Fruit fly (Drosophila melanogaster) whole organism, embryonic: Measurements from ENCODE around the gene Trf4-1.

ENCODE experiments used
- Aef1 ChIP-seq: fragments of 200-800 bp; sonication (Bioruptor generic); IDR thresholded peaks from 3 replicates; pipeline ENCODE4 v1.3.6; 2022; ENCODE audit warnings: missing biosample characterization, missing genetic modification characterization
- Atf-2 ChIP-seq: fragments of 200-800 bp; sonication (Bioruptor generic); optimal IDR thresholded peaks from 2 replicates; lab custom pipeline; 2016; ENCODE audit warnings: missing biosample characterization, missing genetic modification characterization
- Bdp1 ChIP-seq: fragments of 200-800 bp; sonication (Bioruptor generic); optimal IDR thresholded peaks from 3 replicates; lab custom pipeline; 2016; ENCODE audit warnings: missing biosample characterization, missing genetic modification characterization
- CG10274 ChIP-seq: fragments of 200-800 bp; sonication (Bioruptor generic); optimal IDR thresholded peaks from 3 replicates; lab custom pipeline; 2017; ENCODE audit warnings: missing biosample characterization, mild to moderate bottlenecking, missing genetic modification characterization
- CG10543 ChIP-seq: fragments of 200-800 bp; sonication (Bioruptor generic); optimal IDR thresholded peaks from 3 replicates; lab custom pipeline; 2017; ENCODE audit warnings: missing biosample characterization, mild to moderate bottlenecking, missing genetic modification characterization, moderate library complexity
- CG11247 ChIP-seq: fragments of 200-800 bp; sonication (Bioruptor generic); IDR thresholded peaks from 2 replicates; pipeline ENCODE4 v1.3.6; 2022; ENCODE audit warnings: missing biosample characterization, missing genetic modification characterization
- CG11398 ChIP-seq: fragments of 200-800 bp; sonication (Bioruptor generic); optimal IDR thresholded peaks from 2 replicates; lab custom pipeline; 2016; ENCODE audit warnings: missing biosample characterization, missing genetic modification characterization
- CG11696 ChIP-seq: fragments of 200-800 bp; sonication (Bioruptor generic); IDR thresholded peaks from 2 replicates; pipeline ENCODE4 v1.3.6; 2022; ENCODE audit warnings: missing biosample characterization, missing genetic modification characterization
- CG13123 ChIP-seq: fragments of 200-800 bp; sonication (Bioruptor generic); optimal IDR thresholded peaks from 2 replicates; lab custom pipeline; 2016; ENCODE audit warnings: missing biosample characterization, missing genetic modification characterization
- CG13775 ChIP-seq: fragments of 200-800 bp; sonication (Bioruptor generic); optimal IDR thresholded peaks from 3 replicates; lab custom pipeline; 2017; ENCODE audit warnings: missing biosample characterization, mild to moderate bottlenecking, missing genetic modification characterization
- CG14050 ChIP-seq: fragments of 200-800 bp; sonication (Bioruptor generic); IDR thresholded peaks from 3 replicates; pipeline ENCODE4 v1.3.6; 2022; ENCODE audit warnings: missing biosample characterization, missing genetic modification characterization
- CG2202 ChIP-seq: fragments of 200-800 bp; sonication (Bioruptor generic); optimal IDR thresholded peaks from 2 replicates; lab custom pipeline; 2018; ENCODE audit warnings: missing biosample characterization, mild to moderate bottlenecking, missing genetic modification characterization
- CG33213 ChIP-seq: fragments of 200-800 bp; sonication (Bioruptor generic); optimal IDR thresholded peaks from 3 replicates; lab custom pipeline; 2016; ENCODE audit warnings: missing biosample characterization, missing genetic modification characterization
- CG4854 ChIP-seq: fragments of 200-800 bp; sonication (Bioruptor generic); optimal IDR thresholded peaks from 2 replicates; lab custom pipeline; 2016; ENCODE audit warnings: missing biosample characterization, missing genetic modification characterization, inconsistent platforms
- CG5953 ChIP-seq: fragments of 200-800 bp; sonication (Bioruptor generic); IDR thresholded peaks from 2 replicates; pipeline ENCODE4 v1.3.6; 2022; ENCODE audit warnings: missing biosample characterization, missing genetic modification characterization
- CG7556 ChIP-seq: fragments of 200-800 bp; sonication (Bioruptor generic); optimal IDR thresholded peaks from 2 replicates; lab custom pipeline; 2017; ENCODE audit warnings: missing biosample characterization, mild to moderate bottlenecking, missing genetic modification characterization
- CG8290 ChIP-seq, 3 experiments: fragments of 200-800 bp; sonication (Bioruptor generic); optimal IDR thresholded peaks; 2 replicates each; lab custom pipeline; 2016 to 2019; ENCODE audit warnings: missing biosample characterization in 3 of 3, missing genetic modification characterization in 3 of 3, mild to moderate bottlenecking in 2 of 3, moderate library complexity in 1 of 3
- CG8478 ChIP-seq: fragments of >200 bp; optimal IDR thresholded peaks from 2 replicates; lab custom pipeline; 2018
- CG8924 ChIP-seq: fragments of 200-800 bp; optimal IDR thresholded peaks from 3 replicates; lab custom pipeline; 2019; ENCODE audit warnings: missing biosample characterization, mild to moderate bottlenecking, missing genetic modification characterization, moderate library complexity
- Camta ChIP-seq: fragments of 200-800 bp; sonication (Bioruptor generic); optimal IDR thresholded peaks from 2 replicates; lab custom pipeline; 2016; ENCODE audit warnings: missing biosample characterization, missing genetic modification characterization
- CoRest ChIP-seq: fragments of 200-800 bp; sonication (Bioruptor generic); optimal IDR thresholded peaks from 3 replicates; lab custom pipeline; 2018; ENCODE audit warnings: missing biosample characterization, mild to moderate bottlenecking, missing genetic modification characterization, moderate library complexity
- Elba2 ChIP-seq: fragments of 200-800 bp; sonication (Bioruptor generic); optimal IDR thresholded peaks from 3 replicates; lab custom pipeline; 2016; ENCODE audit warnings: missing biosample characterization, missing genetic modification characterization
- Hand ChIP-seq: fragments of 200-800 bp; sonication (Bioruptor generic); optimal IDR thresholded peaks from 2 replicates; lab custom pipeline; 2017; ENCODE audit warnings: mild to moderate bottlenecking, missing biosample characterization, missing genetic modification reagents, missing genetic modification characterization
- Hey ChIP-seq: fragments of 200-800 bp; sonication (Bioruptor generic); optimal IDR thresholded peaks from 3 replicates; lab custom pipeline; 2018; ENCODE audit warnings: missing biosample characterization, mild to moderate bottlenecking, missing genetic modification characterization
- Mad ChIP-seq: fragments of 200-800 bp; sonication (Bioruptor generic); optimal IDR thresholded peaks from 2 replicates; lab custom pipeline; 2016; ENCODE audit warnings: missing biosample characterization, missing genetic modification characterization
- Meics ChIP-seq: fragments of 200-800 bp; sonication (Bioruptor generic); optimal IDR thresholded peaks from 2 replicates; lab custom pipeline; 2017; ENCODE audit warnings: missing biosample characterization, mild to moderate bottlenecking, missing genetic modification characterization
- Mes4 ChIP-seq: fragments of 200-800 bp; sonication (Bioruptor generic); optimal IDR thresholded peaks from 2 replicates; lab custom pipeline; 2016; ENCODE audit warnings: missing biosample characterization, missing genetic modification characterization
- Sin3A ChIP-seq: fragments of >200 bp; optimal IDR thresholded peaks from 2 replicates; lab custom pipeline; 2018
- Six4 ChIP-seq: fragments of 200-800 bp; sonication (Bioruptor generic); optimal IDR thresholded peaks from 2 replicates; lab custom pipeline; 2016; ENCODE audit warnings: missing biosample characterization, missing genetic modification characterization
- Sox102F ChIP-seq: fragments of 200-800 bp; sonication (Bioruptor generic); optimal IDR thresholded peaks from 2 replicates; lab custom pipeline; 2018; ENCODE audit warnings: missing biosample characterization, mild to moderate bottlenecking, missing genetic modification characterization, moderate library complexity
- Stat92E ChIP-seq, 3 experiments: fragments of >200 bp in 2 of 3; fragments of 200-800 bp in 1 of 3; sonication (Bioruptor generic) in 1 of 3; optimal IDR thresholded peaks; 2 replicates each; lab custom pipeline; 2017 to 2019; ENCODE audit warnings: missing biosample characterization in 3 of 3, missing genetic modification characterization in 3 of 3, mild to moderate bottlenecking in 1 of 3, moderate library complexity in 1 of 3
- Tbp ChIP-seq: fragments of >200 bp; optimal IDR thresholded peaks from 2 replicates; lab custom pipeline; 2018; ENCODE audit warnings: missing biosample characterization, missing genetic modification characterization
- Usf ChIP-seq: fragments of 200-800 bp; sonication (Bioruptor generic); optimal IDR thresholded peaks from 2 replicates; lab custom pipeline; 2017; ENCODE audit warnings: missing genotype, missing biosample characterization, missing genetic modification characterization
- Vsx1 ChIP-seq: fragments of 200-800 bp; sonication (Bioruptor generic); optimal IDR thresholded peaks from 2 replicates; lab custom pipeline; 2017; ENCODE audit warnings: missing biosample characterization, mild to moderate bottlenecking, missing genetic modification characterization, missing genetic modification reagents
- ab ChIP-seq: fragments of 200-800 bp; sonication (Bioruptor generic); optimal IDR thresholded peaks from 2 replicates; lab custom pipeline; 2016; ENCODE audit warnings: missing biosample characterization, missing genetic modification characterization
- ara ChIP-seq: fragments of 200-800 bp; sonication (Bioruptor generic); IDR thresholded peaks from 2 replicates; pipeline ENCODE4 v1.3.6; 2022; ENCODE audit warnings: missing biosample characterization, missing genetic modification characterization
- bbx ChIP-seq: fragments of 200-800 bp; sonication (Bioruptor generic); IDR thresholded peaks from 2 replicates; pipeline ENCODE4 v1.3.6; 2022; ENCODE audit warnings: missing biosample characterization, missing genetic modification characterization; ENCODE audit not compliant: partially characterized antibody
- fru ChIP-seq: fragments of >200 bp; optimal IDR thresholded peaks from 2 replicates; lab custom pipeline; 2017
- h ChIP-seq: fragments of >200 bp; optimal IDR thresholded peaks from 2 replicates; lab custom pipeline; 2017
- ken ChIP-seq: fragments of 200-800 bp; sonication (Bioruptor generic); IDR thresholded peaks from 3 replicates; pipeline ENCODE4 v1.3.6; 2022; ENCODE audit warnings: missing biosample characterization, missing genetic modification characterization
- maf-S ChIP-seq: fragments of 200-800 bp; sonication (Bioruptor generic); optimal IDR thresholded peaks from 2 replicates; lab custom pipeline; 2016; ENCODE audit warnings: missing biosample characterization, missing genetic modification characterization
- nom ChIP-seq: fragments of 200-800 bp; sonication (Bioruptor generic); optimal IDR thresholded peaks from 2 replicates; lab custom pipeline; 2017; ENCODE audit warnings: missing biosample characterization, missing genetic modification characterization, mild to moderate bottlenecking, moderate library complexity, missing genetic modification reagents
- otp ChIP-seq: fragments of 200-800 bp; sonication (Bioruptor generic); IDR thresholded peaks from 3 replicates; pipeline ENCODE4, ENCODE4 v1.3.6; 2022; ENCODE audit warnings: missing biosample characterization, missing genetic modification characterization
- psq ChIP-seq: fragments of 200-800 bp; sonication (Bioruptor generic); optimal IDR thresholded peaks from 2 replicates; lab custom pipeline; 2017; ENCODE audit warnings: missing biosample characterization, missing genetic modification characterization
- pum ChIP-seq: fragments of 200-800 bp; sonication (Bioruptor generic); optimal IDR thresholded peaks from 2 replicates; lab custom pipeline; 2016; ENCODE audit warnings: missing biosample characterization, missing genetic modification characterization
- ranshi ChIP-seq: fragments of 200-800 bp; sonication (Bioruptor generic); IDR thresholded peaks from 2 replicates; pipeline ENCODE4 v1.3.6; 2022; ENCODE audit warnings: missing biosample characterization, missing genetic modification characterization
- sim ChIP-seq: fragments of 200-800 bp; sonication (Bioruptor generic); IDR thresholded peaks from 2 replicates; pipeline ENCODE4 v1.3.6; 2022; ENCODE audit warnings: missing biosample characterization, missing genetic modification characterization
- trh ChIP-seq: fragments of 200-800 bp; sonication (Bioruptor generic); optimal IDR thresholded peaks from 2 replicates; lab custom pipeline; 2016; ENCODE audit warnings: missing biosample characterization, missing genetic modification characterization
- twi ChIP-seq: fragments of 200-800 bp; optimal IDR thresholded peaks from 2 replicates; lab custom pipeline; 2019; ENCODE audit warnings: missing biosample characterization, mild to moderate bottlenecking, missing genetic modification characterization, moderate library complexity
- unc-4 ChIP-seq: fragments of 200-800 bp; sonication (Bioruptor generic); IDR thresholded peaks from 2 replicates; pipeline ENCODE4 v1.3.6; 2022; ENCODE audit warnings: missing biosample characterization, missing genetic modification characterization; ENCODE audit not compliant: partially characterized antibody
- wek ChIP-seq: fragments of 200-800 bp; sonication (Bioruptor generic); optimal IDR thresholded peaks from 3 replicates; lab custom pipeline; 2018; ENCODE audit warnings: missing biosample characterization, mild to moderate bottlenecking, missing genetic modification characterization, moderate library complexity

Gene Trf4-1

DNA sequence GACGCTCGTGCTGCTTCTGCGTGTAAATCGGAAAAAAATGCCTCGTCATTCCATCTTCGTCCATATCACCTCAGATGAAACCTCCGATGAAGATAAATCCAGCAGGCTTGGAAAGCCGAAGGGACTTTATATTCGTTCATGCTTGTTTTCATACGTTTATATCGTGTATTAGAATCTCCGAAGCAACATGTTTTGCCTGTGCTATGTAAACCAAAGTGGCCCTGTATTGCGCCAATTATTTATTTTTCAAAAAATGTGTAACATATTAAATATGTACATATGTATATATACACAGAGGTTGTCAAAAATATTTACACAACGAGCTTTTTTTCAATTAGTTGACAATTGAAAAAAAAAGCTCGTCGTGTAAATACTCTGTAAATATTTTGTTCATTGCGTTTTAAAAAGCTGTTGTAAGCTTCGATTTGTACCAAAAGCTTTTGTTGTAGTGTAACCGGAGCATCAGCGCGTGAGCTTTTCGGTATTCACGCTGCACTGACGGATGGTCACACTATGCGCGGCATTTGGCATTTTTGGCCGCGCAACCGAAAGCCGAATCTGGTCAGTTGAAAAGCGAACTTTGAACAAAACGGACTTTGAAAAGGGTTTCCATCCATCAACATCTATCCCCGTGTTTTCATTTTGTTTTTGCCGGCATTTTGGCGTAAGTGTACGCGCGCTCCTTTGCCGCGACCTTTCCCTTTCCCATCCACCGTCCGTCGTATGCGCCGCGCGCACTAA lies 13.8 kb downstream of the Trf4-1 start, which contains the start of gene CG12065 (continued):
- TF ChIP-seq ara (no peak), CG4854 (no peak), Stat92E (GFP tag; optimal IDR thresholded peaks at IDR 0.05; lab: Kevin White, UChicago) (peak in 1 of 3 experiments; percentile 35), CG8478 (lab: Kevin White, UChicago) (no peak), CG33213 (GFP tag; lab: Kevin White, UChicago) (peak; percentile 20), Bdp1 (GFP tag; lab: Kevin White, UChicago) (no peak), wek (GFP tag; lab: Kevin White, UChicago) (no peak), ken (GFP tag; lab: Robert Waterston, UW) (no peak), Tbp (GFP tag; lab: Kevin White, UChicago) (no peak), otp (GFP tag; lab: Robert Waterston, UW) (0 out of 3 replicates have a peak, but pooled peaks have one; percentile 11), ranshi (GFP tag; lab: Robert Waterston, UW) (peak; percentile 16; the same call in 1 of the 2 replicates), Mad (GFP tag; lab: Kevin White, UChicago) (no peak), CG11398 (GFP tag; lab: Kevin White, UChicago) (no peak), Aef1 (no peak), psq (GFP tag; lab: Kevin White, UChicago) (no peak), trh (GFP tag; lab: Kevin White, UChicago) (no peak), Atf-2 (GFP tag; lab: Kevin White, UChicago) (no peak), CG10543 (GFP tag; lab: Kevin White, UChicago) (peak; percentile 32), CG8924 (no peak), CG2202 (peak; percentile 35), Mes4 (GFP tag; lab: Kevin White, UChicago) (no peak), CG7556 (GFP tag; lab: Kevin White, UChicago) (peak; percentile 41), CG13123 (GFP tag; lab: Kevin White, UChicago) (no peak), CG10274 (no peak), nom (GFP tag; lab: Kevin White, UChicago) (peak; percentile 43), Sin3A (lab: Kevin White, UChicago) (no peak), maf-S (GFP tag; lab: Kevin White, UChicago) (no peak), pum (GFP tag; lab: Kevin White, UChicago) (no peak), Camta (GFP tag; lab: Kevin White, UChicago) (no peak), Sox102F (peak; percentile 76), CG14050 (GFP tag; lab: Robert Waterston, UW) (no peak), CG11247 (GFP tag; lab: Robert Waterston, UW) (no peak), Vsx1 (peak; percentile 32), Elba2 (no peak), CG8290 (GFP tag; optimal IDR thresholded peaks at IDR 0.05; lab: Kevin White, UChicago) (no peak), CG8290 (tag; optimal IDR thresholded peaks at IDR 0.05; lab: Kevin White, UChicago) (peak; percentile 14 to 34), h (lab: Kevin White, UChicago) (no peak), Hey (no peak), CG11696 (GFP tag; lab: Robert Waterston, UW) (peak; percentile 17; the same call in 1 of the 2 replicates), bbx (GFP tag; lab: Robert Waterston, UW) (peak; percentile 37; the same call in 1 of the 2 replicates), ab (GFP tag; lab: Kevin White, UChicago) (no peak), unc-4 (0 out of 2 replicates have a peak, but pooled peaks have one; percentile 28), sim (GFP tag; lab: Robert Waterston, UW) (no peak), Meics (peak; percentile 96), CG13775 (GFP tag; lab: Kevin White, UChicago) (no peak), Usf (GFP tag; lab: Kevin White, UChicago) (no peak), CG5953 (no peak), twi (tag; lab: Kevin White, UChicago) (peak; percentile 41), Six4 (GFP tag; lab: Kevin White, UChicago) (no peak), CoRest (tag; lab: Kevin White, UChicago) (peak; percentile 63), Hand (GFP tag; lab: Kevin White, UChicago) (no peak), fru (lab: Kevin White, UChicago) (no peak)
